Worm (Caenorhabditis elegans): ENCODE results near the gene egli-1.

ce11 chrII:9279016-9279415, 44.7 kb upstream of the egli-1 start:
- TF ChIP-seq nhr-77 (tag; optimal IDR thresholded peaks at IDR 0.05) (no peak), elt-2 (tag; optimal IDR thresholded peaks at IDR 0.05) (no peak), isw-1 (GFP tag; IDR thresholded peaks at IDR 0.05) (no peak), ceh-82 (tag; optimal IDR thresholded peaks at IDR 0.05) (no peak), lin-35 (GFP tag; optimal IDR thresholded peaks at IDR 0.05) (no peak), mep-1 (tag; optimal IDR thresholded peaks at IDR 0.05) (no peak), tlp-1 (tag; optimal IDR thresholded peaks at IDR 0.05) (no peak), fkh-10 (GFP tag; optimal IDR thresholded peaks at IDR 0.05) (no peak), vab-15 (tag; optimal IDR thresholded peaks at IDR 0.05) (no peak), jun-1 (tag; optimal IDR thresholded peaks at IDR 0.05) (no peak), lin-14 (GFP tag; optimal IDR thresholded peaks at IDR 0.05) (no peak), nhr-237 (tag; optimal IDR thresholded peaks at IDR 0.05) (no peak)

Data from whole organism, L1 larva.